Fruit fly (Drosophila melanogaster) whole organism, embryonic: ENCODE data around the gene dpr2.

Experiments used
- CG10147 ChIP-seq: fragments of 200-800 bp; sonication (Bioruptor generic); optimal IDR thresholded peaks from 2 replicates; lab custom pipeline; 2019; ENCODE audit warnings: missing biosample characterization, mild to moderate bottlenecking, missing genetic modification characterization, moderate library complexity
- CG10274 ChIP-seq: fragments of 200-800 bp; sonication (Bioruptor generic); optimal IDR thresholded peaks from 3 replicates; lab custom pipeline; 2017; ENCODE audit warnings: missing biosample characterization, mild to moderate bottlenecking, missing genetic modification characterization
- CG10462 ChIP-seq: fragments of 200-800 bp; sonication (Bioruptor generic); optimal IDR thresholded peaks from 2 replicates; lab custom pipeline; 2016; ENCODE audit warnings: missing biosample characterization, missing genetic modification characterization
- CG11696 ChIP-seq: fragments of 200-800 bp; sonication (Bioruptor generic); IDR thresholded peaks from 2 replicates; pipeline ENCODE4 v1.3.6; 2022; ENCODE audit warnings: missing biosample characterization, missing genetic modification characterization
- CG11723 ChIP-seq: fragments of 200-800 bp; sonication (Bioruptor generic); optimal IDR thresholded peaks from 2 replicates; lab custom pipeline; 2017; ENCODE audit warnings: missing biosample characterization, mild to moderate bottlenecking, missing genetic modification characterization
- CG12744 ChIP-seq: fragments of 200-800 bp; sonication (Bioruptor generic); optimal IDR thresholded peaks from 2 replicates; lab custom pipeline; 2016; ENCODE audit warnings: missing biosample characterization, missing genetic modification characterization
- CG15696 ChIP-seq: fragments of 200-800 bp; sonication (Bioruptor generic); optimal IDR thresholded peaks from 2 replicates; lab custom pipeline; 2019; ENCODE audit warnings: missing biosample characterization, mild to moderate bottlenecking, missing genetic modification characterization, moderate library complexity
- CG16779 ChIP-seq: fragments of 200-800 bp; sonication (Bioruptor generic); IDR thresholded peaks from 2 replicates; pipeline ENCODE4 v1.3.6; 2022; ENCODE audit warnings: missing biosample characterization, missing genetic modification characterization
- CG17186 ChIP-seq: fragments of 200-800 bp; sonication (Bioruptor generic); optimal IDR thresholded peaks from 3 replicates; lab custom pipeline; 2017; ENCODE audit warnings: missing biosample characterization, missing genetic modification reagents, missing genetic modification characterization
- CG18011 ChIP-seq: fragments of 200-800 bp; sonication (Bioruptor generic); optimal IDR thresholded peaks from 2 replicates; lab custom pipeline; 2017; ENCODE audit warnings: missing biosample characterization, missing genetic modification characterization, mild to moderate bottlenecking, moderate library complexity, missing genotype
- CG18599 ChIP-seq: fragments of 200-800 bp; sonication (Bioruptor generic); optimal IDR thresholded peaks from 3 replicates; lab custom pipeline; 2017; ENCODE audit warnings: missing biosample characterization, missing genetic modification characterization, mild to moderate bottlenecking, moderate library complexity, missing genetic modification reagents
- CG2202 ChIP-seq: fragments of 200-800 bp; sonication (Bioruptor generic); optimal IDR thresholded peaks from 2 replicates; lab custom pipeline; 2018; ENCODE audit warnings: missing biosample characterization, mild to moderate bottlenecking, missing genetic modification characterization
- CG3838 ChIP-seq: fragments of 200-800 bp; sonication (Bioruptor generic); optimal IDR thresholded peaks from 3 replicates; lab custom pipeline; 2016; ENCODE audit warnings: missing biosample characterization, missing genetic modification characterization
- CG6254 ChIP-seq: fragments of 200-800 bp; sonication (Bioruptor generic); optimal IDR thresholded peaks from 3 replicates; lab custom pipeline; 2017; ENCODE audit warnings: mild to moderate bottlenecking, missing biosample characterization, missing genetic modification reagents, missing genetic modification characterization
- CG7928 ChIP-seq: fragments of 200-800 bp; sonication (Bioruptor generic); optimal IDR thresholded peaks from 2 replicates; lab custom pipeline; 2017; ENCODE audit warnings: missing biosample characterization, mild to moderate bottlenecking, missing genetic modification characterization
- CG8290 ChIP-seq, 3 experiments: fragments of 200-800 bp; sonication (Bioruptor generic); optimal IDR thresholded peaks; 2 replicates each; lab custom pipeline; 2016 to 2019; ENCODE audit warnings: missing biosample characterization in 3 of 3, missing genetic modification characterization in 3 of 3, mild to moderate bottlenecking in 2 of 3, moderate library complexity in 1 of 3
- CG9932 ChIP-seq: fragments of 200-800 bp; sonication (Bioruptor generic); IDR thresholded peaks from 2 replicates; pipeline ENCODE4 v1.3.6; 2022; ENCODE audit warnings: missing biosample characterization, missing genetic modification characterization
- Chrac-16 ChIP-seq: fragments of 200-800 bp; sonication (Bioruptor generic); optimal IDR thresholded peaks from 3 replicates; lab custom pipeline; 2016; ENCODE audit warnings: missing biosample characterization, missing genetic modification characterization
- Dref ChIP-seq: fragments of 200-800 bp; sonication (Bioruptor generic); IDR thresholded peaks from 2 replicates; pipeline ENCODE4 v1.3.6; 2022; ENCODE audit warnings: missing biosample characterization, missing genetic modification characterization
- Ets65A ChIP-seq: fragments of 200-800 bp; sonication (Bioruptor generic); peaks from one replicate; lab custom pipeline; 2016; ENCODE audit warnings: missing biosample characterization, missing genetic modification characterization
- Ets97D ChIP-seq: fragments of 200-800 bp; sonication (Bioruptor generic); optimal IDR thresholded peaks from 3 replicates; lab custom pipeline; 2016; ENCODE audit warnings: missing biosample characterization, missing genetic modification characterization
- Fer3 ChIP-seq: fragments of 200-800 bp; sonication (Bioruptor generic); optimal IDR thresholded peaks from 2 replicates; lab custom pipeline; 2018; ENCODE audit warnings: missing biosample characterization, mild to moderate bottlenecking, missing genetic modification characterization, moderate library complexity
- HLH54F ChIP-seq: fragments of 200-800 bp; sonication (Bioruptor generic); optimal IDR thresholded peaks from 3 replicates; lab custom pipeline; 2016; ENCODE audit warnings: missing biosample characterization, missing genetic modification characterization
- HLHmδ ChIP-seq: fragments of 200-800 bp; sonication (Bioruptor generic); optimal IDR thresholded peaks from 2 replicates; lab custom pipeline; 2018; ENCODE audit warnings: missing biosample characterization, mild to moderate bottlenecking, missing genetic modification characterization, moderate library complexity
- Hr3 ChIP-seq: fragments of 200-800 bp; sonication (Bioruptor generic); optimal IDR thresholded peaks from 3 replicates; lab custom pipeline; 2016; ENCODE audit warnings: missing biosample characterization, missing genetic modification characterization
- Mrtf ChIP-seq: fragments of 200-800 bp; sonication (Bioruptor generic); IDR thresholded peaks from 3 replicates; pipeline ENCODE4 v1.3.6; 2022; ENCODE audit warnings: missing biosample characterization, missing genetic modification characterization
- Sin3A ChIP-seq: fragments of >200 bp; optimal IDR thresholded peaks from 2 replicates; lab custom pipeline; 2018
- Sry-δ ChIP-seq: fragments of 200-800 bp; sonication (Bioruptor generic); optimal IDR thresholded peaks from 2 replicates; lab custom pipeline; 2016; ENCODE audit warnings: missing biosample characterization, missing genetic modification characterization
- YL-1 ChIP-seq: fragments of 200-800 bp; sonication (Bioruptor generic); optimal IDR thresholded peaks from 3 replicates; lab custom pipeline; 2017; ENCODE audit warnings: missing biosample characterization, mild to moderate bottlenecking, missing genetic modification characterization
- ab ChIP-seq: fragments of 200-800 bp; sonication (Bioruptor generic); optimal IDR thresholded peaks from 2 replicates; lab custom pipeline; 2016; ENCODE audit warnings: missing biosample characterization, missing genetic modification characterization
- ase ChIP-seq: fragments of 200-800 bp; sonication (Bioruptor generic); IDR thresholded peaks from 3 replicates; pipeline ENCODE4 v1.3.6; 2022; ENCODE audit warnings: missing biosample characterization, missing genetic modification characterization
- ash1 ChIP-seq: fragments of 200-800 bp; sonication (Bioruptor generic); optimal IDR thresholded peaks from 2 replicates; lab custom pipeline; 2018; ENCODE audit warnings: missing biosample characterization, mild to moderate bottlenecking, missing genetic modification characterization
- bab2 ChIP-seq: fragments of 200-800 bp; sonication (Bioruptor generic); optimal IDR thresholded peaks from 2 replicates; lab custom pipeline; 2016; ENCODE audit warnings: missing biosample characterization, missing genetic modification characterization
- bbx ChIP-seq: fragments of 200-800 bp; sonication (Bioruptor generic); IDR thresholded peaks from 2 replicates; pipeline ENCODE4 v1.3.6; 2022; ENCODE audit warnings: missing biosample characterization, missing genetic modification characterization; ENCODE audit not compliant: partially characterized antibody
- caup ChIP-seq: fragments of 200-800 bp; sonication (Bioruptor generic); optimal IDR thresholded peaks from 3 replicates; lab custom pipeline; 2017; ENCODE audit warnings: missing biosample characterization, mild to moderate bottlenecking, missing genetic modification characterization, moderate library complexity; ENCODE audit not compliant: severe bottlenecking
- croc ChIP-seq: fragments of 200-800 bp; sonication (Bioruptor generic); conservative IDR thresholded peaks from 3 replicates; pipeline ENCODE4 v1.3.6; 2022; ENCODE audit warnings: missing biosample characterization, missing genetic modification characterization
- disco-r ChIP-seq: fragments of 200-800 bp; sonication (Bioruptor generic); optimal IDR thresholded peaks from 2 replicates; lab custom pipeline; 2016; ENCODE audit warnings: missing biosample characterization, missing genetic modification characterization
- dpn ChIP-seq, 2 experiments: fragments of 200-800 bp; sonication (Bioruptor generic); optimal IDR thresholded peaks; 3 replicates each; lab custom pipeline; 2016; ENCODE audit warnings: missing biosample characterization in 2 of 2, missing genetic modification characterization in 2 of 2
- en ChIP-seq: fragments of 200-800 bp; sonication (Bioruptor generic); optimal IDR thresholded peaks from 2 replicates; lab custom pipeline; 2016; ENCODE audit warnings: missing biosample characterization, missing genetic modification characterization
- grn ChIP-seq: fragments of 200-800 bp; sonication (Bioruptor generic); optimal IDR thresholded peaks from 3 replicates; lab custom pipeline; 2017; ENCODE audit warnings: missing biosample characterization, missing genetic modification characterization
- ham ChIP-seq: fragments of 200-800 bp; sonication (Bioruptor generic); IDR thresholded peaks from 2 replicates; pipeline ENCODE4 v1.3.6; 2022; ENCODE audit warnings: missing biosample characterization, missing genetic modification characterization
- inv ChIP-seq: fragments of 200-800 bp; sonication (Bioruptor generic); IDR thresholded peaks from 2 replicates; pipeline ENCODE4 v1.3.6; 2022; ENCODE audit warnings: missing biosample characterization, missing genetic modification characterization; ENCODE audit not compliant: partially characterized antibody
- klu ChIP-seq: fragments of 200-800 bp; sonication (Bioruptor generic); IDR thresholded peaks from 2 replicates; pipeline ENCODE4 v1.3.6; 2022; ENCODE audit warnings: missing biosample characterization, missing genetic modification characterization
- mam ChIP-seq: fragments of 200-800 bp; sonication (Bioruptor generic); optimal IDR thresholded peaks from 3 replicates; lab custom pipeline; 2016; ENCODE audit warnings: missing biosample characterization, missing genetic modification characterization
- scrt ChIP-seq: fragments of 200-800 bp; sonication (Bioruptor generic); optimal IDR thresholded peaks from 2 replicates; lab custom pipeline; 2018; ENCODE audit warnings: missing biosample characterization, mild to moderate bottlenecking, missing genetic modification characterization, moderate library complexity
- sna ChIP-seq: fragments of 200-800 bp; sonication (Bioruptor generic); IDR thresholded peaks from 2 replicates; pipeline ENCODE4 v1.3.6; 2022; ENCODE audit warnings: missing biosample characterization, missing genetic modification characterization; ENCODE audit not compliant: partially characterized antibody
- sob ChIP-seq: fragments of 200-800 bp; sonication (Bioruptor generic); IDR thresholded peaks from 2 replicates; pipeline ENCODE4 v1.3.6; 2022; ENCODE audit warnings: missing biosample characterization, missing genetic modification characterization
- tio ChIP-seq: fragments of 200-800 bp; sonication (Bioruptor generic); optimal IDR thresholded peaks from 2 replicates; lab custom pipeline; 2017; ENCODE audit warnings: missing biosample characterization, missing genetic modification characterization, inconsistent platforms
- tna ChIP-seq: fragments of 200-800 bp; sonication (Bioruptor generic); IDR thresholded peaks from 2 replicates; pipeline ENCODE4 v1.3.6; 2022; ENCODE audit warnings: missing biosample characterization, missing genetic modification characterization; ENCODE audit not compliant: partially characterized antibody
- usp ChIP-seq: fragments of >200 bp; optimal IDR thresholded peaks from 2 replicates; lab custom pipeline; 2017; ENCODE audit warnings: missing biosample characterization, missing genetic modification characterization

The dpr2 gene

DNA sequence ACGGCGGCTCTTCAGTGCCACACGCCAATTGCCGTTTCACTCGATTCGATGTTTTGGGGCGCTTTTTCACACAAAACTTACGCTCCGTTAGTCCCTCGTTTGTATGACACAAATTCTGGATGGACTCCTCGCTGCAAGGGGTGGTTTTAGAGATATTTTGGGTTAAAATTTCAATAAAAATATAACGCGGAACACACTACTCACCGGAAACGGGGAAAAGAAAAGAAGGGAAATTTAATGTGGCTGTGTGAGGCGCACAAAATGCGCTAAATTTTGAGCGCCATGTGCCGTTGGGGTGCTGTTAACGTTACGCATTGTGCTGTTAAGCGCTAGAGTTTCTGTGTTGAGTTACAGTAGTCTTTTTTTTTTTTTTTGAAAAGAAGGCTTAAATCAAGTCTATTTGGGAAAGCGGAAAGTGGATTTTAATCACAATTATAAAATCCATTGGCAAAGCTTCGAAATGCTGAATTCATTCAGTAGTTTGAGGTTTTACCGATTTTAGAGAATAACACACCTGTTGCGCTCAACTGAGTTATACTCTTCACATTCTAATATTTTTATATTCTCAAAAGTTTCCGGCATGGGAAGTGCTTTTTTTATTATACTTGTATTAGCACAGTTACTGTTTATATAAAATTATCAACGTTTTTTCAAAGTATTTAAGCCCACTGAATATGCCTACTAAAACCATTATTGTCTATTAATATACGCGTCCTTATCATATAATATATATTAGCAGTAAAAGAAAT, 40.1 kb upstream of the dpr2 start, which contains the start of gene RpL9 (continued):
- peak in 1 of 2 experiments; percentile 71 for TF ChIP-seq dpn (GFP tag; optimal IDR thresholded peaks at IDR 0.05; lab: Kevin White, UChicago)
- TF ChIP-seq Dref: no peak
- TF ChIP-seq bbx (GFP tag; lab: Robert Waterston, UW): no peak
- no peak for TF ChIP-seq ham
- no peak for TF ChIP-seq Hr3 (GFP tag; lab: Kevin White, UChicago)
- TF ChIP-seq CG12744 (GFP tag; lab: Kevin White, UChicago): peak; percentile 14
- TF ChIP-seq HLHmδ: peak; percentile 79
- peak; percentile 88 for TF ChIP-seq caup (GFP tag; lab: Kevin White, UChicago)
- TF ChIP-seq ash1 (GFP tag; lab: Kevin White, UChicago): no peak
- no peak for TF ChIP-seq sna (GFP tag; lab: Robert Waterston, UW)
- peak; percentile 96 for TF ChIP-seq YL-1 (GFP tag; lab: Kevin White, UChicago)
- TF ChIP-seq HLH54F (GFP tag; lab: Kevin White, UChicago): peak; percentile 32
- no peak for TF ChIP-seq tna (GFP tag; lab: Robert Waterston, UW)
- no peak for TF ChIP-seq ab (GFP tag; lab: Kevin White, UChicago)
- TF ChIP-seq Ets97D (GFP tag; lab: Kevin White, UChicago): peak; percentile 98
- no peak for TF ChIP-seq Mrtf (GFP tag; lab: Robert Waterston, UW)
- no peak for TF ChIP-seq CG11723
- peak; percentile 7 for TF ChIP-seq Sry-δ
- peak; percentile 99 for TF ChIP-seq CG17186 (GFP tag; lab: Kevin White, UChicago)
- peak; percentile 16 for TF ChIP-seq bab2 (GFP tag; lab: Kevin White, UChicago)
- peak; percentile 77 for TF ChIP-seq scrt (GFP tag; lab: Kevin White, UChicago)
- no peak for TF ChIP-seq usp (GFP tag; lab: Kevin White, UChicago)
- no peak for TF ChIP-seq klu
- peak; percentile 30 for TF ChIP-seq Sin3A (lab: Kevin White, UChicago)
- TF ChIP-seq Chrac-16: peak; percentile 10
- TF ChIP-seq croc (GFP tag; lab: Robert Waterston, UW): no peak
- TF ChIP-seq CG16779 (GFP tag; lab: Robert Waterston, UW): peak; percentile 75
- TF ChIP-seq ase (GFP tag; lab: Robert Waterston, UW): no peak; the same call in 2 of the 3 replicates
- TF ChIP-seq CG7928 (GFP tag; lab: Kevin White, UChicago): peak; percentile 15
- no peak for TF ChIP-seq CG3838
- TF ChIP-seq CG8290 (GFP tag; optimal IDR thresholded peaks at IDR 0.05; lab: Kevin White, UChicago): peak; percentile 69
- no peak for TF ChIP-seq CG8290 (tag; optimal IDR thresholded peaks at IDR 0.05; lab: Kevin White, UChicago)
- TF ChIP-seq CG6254 (GFP tag; lab: Kevin White, UChicago): peak; percentile 58
- no peak; the same call in 1 of the 2 replicates for TF ChIP-seq sob (GFP tag; lab: Robert Waterston, UW)
- no peak for TF ChIP-seq CG15696 (tag; lab: Kevin White, UChicago)
- TF ChIP-seq CG18599 (GFP tag; lab: Kevin White, UChicago): no peak
- peak; percentile 49 for TF ChIP-seq disco-r (GFP tag; lab: Kevin White, UChicago)
- TF ChIP-seq Fer3: peak; percentile 68
- peak; percentile 54 for TF ChIP-seq CG10274 (GFP tag; lab: Kevin White, UChicago)
- TF ChIP-seq Ets65A (GFP tag; lab: Kevin White, UChicago): peak; percentile 94
- no peak for TF ChIP-seq inv (GFP tag; lab: Robert Waterston, UW)
- peak; percentile 71 for TF ChIP-seq CG18011 (GFP tag; lab: Kevin White, UChicago)
- TF ChIP-seq CG10147: no peak
- no peak for TF ChIP-seq tio
- TF ChIP-seq mam (GFP tag; lab: Kevin White, UChicago): no peak
- peak; percentile 53 for TF ChIP-seq CG11696 (GFP tag; lab: Robert Waterston, UW)
- TF ChIP-seq CG9932 (GFP tag; lab: Robert Waterston, UW): no peak
- TF ChIP-seq CG10462: no peak
- TF ChIP-seq grn (GFP tag; lab: Kevin White, UChicago): no peak
- TF ChIP-seq CG2202 (tag; lab: Kevin White, UChicago): peak; percentile 67
- TF ChIP-seq en (GFP tag; lab: Kevin White, UChicago): peak; percentile 68
